Worm (Caenorhabditis elegans) whole organism, late embryonic: ENCODE measurements around the gene sec-24.1.

Source experiments
- ama-1 ChIP-seq: fragments of 150-350 bp; optimal IDR thresholded peaks from 2 replicates; lab custom pipeline; 2014
- ceh-31 ChIP-seq: sonication (generic microtip); optimal IDR thresholded peaks from 2 replicates; lab custom pipeline; 2016; ENCODE audit warnings: missing genetic modification characterization, missing compliant biosample characterization
- ceh-6 ChIP-seq: fragments of 200-800 bp; sonication (Bioruptor generic); optimal IDR thresholded peaks from 2 replicates; lab custom pipeline; 2018; ENCODE audit warnings: mild to moderate bottlenecking, missing genetic modification characterization, missing compliant biosample characterization
- dmd-4 ChIP-seq: sonication (generic microtip); optimal IDR thresholded peaks from 2 replicates; lab custom pipeline; 2016; ENCODE audit warnings: borderline replicate concordance, missing genetic modification characterization, missing compliant biosample characterization
- hlh-30 ChIP-seq: sonication (generic microtip); optimal IDR thresholded peaks from 2 replicates; lab custom pipeline; 2017; ENCODE audit warnings: antibody characterized with exemption, missing genetic modification characterization, missing compliant biosample characterization; ENCODE audit not compliant: insufficient read depth
- hlh-8 ChIP-seq: sonication (generic microtip); optimal IDR thresholded peaks from 2 replicates; lab custom pipeline; 2016; ENCODE audit warnings: missing genotype, missing genetic modification characterization, missing compliant biosample characterization
- nhr-11 ChIP-seq: fragments of 150-350 bp; optimal IDR thresholded peaks from 2 replicates; lab custom pipeline; 2014; ENCODE audit warnings: missing biosample characterization, missing genetic modification characterization
- pax-1 ChIP-seq: fragments of 150-350 bp; optimal IDR thresholded peaks from 2 replicates; lab custom pipeline; 2014; ENCODE audit warnings: missing biosample characterization, missing genetic modification characterization
- ref-2 ChIP-seq: sonication (generic microtip); optimal IDR thresholded peaks from 2 replicates; lab custom pipeline; 2016; ENCODE audit warnings: missing genetic modification characterization, missing compliant biosample characterization
- syd-9 ChIP-seq: sonication (generic microtip); optimal IDR thresholded peaks from 2 replicates; lab custom pipeline; 2016; ENCODE audit warnings: mild to moderate bottlenecking, missing genetic modification characterization, moderate library complexity, missing compliant biosample characterization
- tbx-7 ChIP-seq: sonication (generic microtip); optimal IDR thresholded peaks from 2 replicates; lab custom pipeline; 2016; ENCODE audit warnings: missing genotype, missing genetic modification characterization, missing compliant biosample characterization
- unc-55 ChIP-seq: sonication (generic microtip); optimal IDR thresholded peaks from 2 replicates; lab custom pipeline; 2017; ENCODE audit warnings: missing biosample characterization, missing genetic modification reagents, missing genetic modification characterization

ce11 chrIV:11604909-11605308 is 38.9 kb upstream of the sec-24.1 start, which contains the start of the genes ragc-1 and Y24F12A.1:
- TF ChIP-seq ceh-6 (GFP tag; lab: Kevin White, UChicago), result peak; percentile 36
- TF ChIP-seq ceh-31 (tag; lab: Kevin White, UChicago), result peak; percentile 54
- TF ChIP-seq nhr-11 (tag; lab: Kevin White, UChicago), result no peak
- TF ChIP-seq ama-1 (lab: Kevin White, UChicago), result no peak
- no peak for TF ChIP-seq hlh-8 (tag; lab: Kevin White, UChicago)
- TF ChIP-seq tbx-7, result no peak
- no peak for TF ChIP-seq syd-9 (tag; lab: Kevin White, UChicago)
- no peak for TF ChIP-seq unc-55
- peak; percentile 47 for TF ChIP-seq hlh-30
- TF ChIP-seq pax-1 (tag; lab: Kevin White, UChicago), result no peak
- TF ChIP-seq ref-2, result no peak
- TF ChIP-seq dmd-4, result no peak
